Fruit fly (Drosophila melanogaster) whole organism, embryonic: ENCODE results near the gene Hip1.

Source experiments
- ATbp ChIP-seq: fragments of 200-800 bp; sonication (Bioruptor generic); optimal IDR thresholded peaks from 2 replicates; lab custom pipeline; 2017; ENCODE audit warnings: missing biosample characterization, mild to moderate bottlenecking, missing genetic modification characterization, missing genetic modification reagents
- Aef1 ChIP-seq: fragments of 200-800 bp; sonication (Bioruptor generic); IDR thresholded peaks from 3 replicates; pipeline ENCODE4 v1.3.6; 2022; ENCODE audit warnings: missing biosample characterization, missing genetic modification characterization
- Asciz ChIP-seq: fragments of 200-800 bp; sonication (Bioruptor generic); optimal IDR thresholded peaks from 2 replicates; lab custom pipeline; 2017; ENCODE audit warnings: missing biosample characterization, mild to moderate bottlenecking, missing genetic modification characterization, missing genetic modification reagents
- CG10267 ChIP-seq: fragments of 200-800 bp; sonication (Bioruptor generic); optimal IDR thresholded peaks from 2 replicates; lab custom pipeline; 2018; ENCODE audit warnings: missing biosample characterization, mild to moderate bottlenecking, missing genetic modification characterization, moderate library complexity
- CG11504 ChIP-seq: fragments of 200-800 bp; sonication (Bioruptor generic); optimal IDR thresholded peaks from 3 replicates; lab custom pipeline; 2019; ENCODE audit warnings: missing biosample characterization, mild to moderate bottlenecking, missing genetic modification characterization, moderate library complexity
- CG12155 ChIP-seq: fragments of 200-800 bp; sonication (Bioruptor generic); optimal IDR thresholded peaks from 3 replicates; lab custom pipeline; 2016; ENCODE audit warnings: missing biosample characterization, missing genetic modification characterization
- CG14014 ChIP-seq: fragments of 200-800 bp; sonication (Bioruptor generic); IDR thresholded peaks from 2 replicates; pipeline ENCODE4 v1.3.6; 2022; ENCODE audit warnings: missing biosample characterization, missing genetic modification characterization
- CG17361 ChIP-seq: fragments of 200-800 bp; sonication (Bioruptor generic); IDR thresholded peaks from 3 replicates; pipeline ENCODE4 v1.3.6; 2022; ENCODE audit warnings: missing biosample characterization, missing genetic modification characterization
- CG2116 ChIP-seq: fragments of 200-800 bp; sonication (Bioruptor generic); optimal IDR thresholded peaks from 3 replicates; lab custom pipeline; 2018; ENCODE audit warnings: missing biosample characterization, mild to moderate bottlenecking, missing genetic modification characterization
- CG2678 ChIP-seq: fragments of 200-800 bp; sonication (Bioruptor generic); optimal IDR thresholded peaks from 3 replicates; lab custom pipeline; 2019; ENCODE audit warnings: missing biosample characterization, mild to moderate bottlenecking, missing genetic modification characterization, moderate library complexity
- CG31224 ChIP-seq: fragments of 200-800 bp; sonication (Bioruptor generic); IDR thresholded peaks from 2 replicates; pipeline ENCODE4 v1.3.6; 2022; ENCODE audit warnings: missing biosample characterization, missing genetic modification characterization
- CG4820 ChIP-seq: fragments of 200-800 bp; sonication (Bioruptor generic); optimal IDR thresholded peaks from 3 replicates; lab custom pipeline; 2016; ENCODE audit warnings: missing biosample characterization, missing genetic modification characterization
- CG4854 ChIP-seq: fragments of 200-800 bp; sonication (Bioruptor generic); optimal IDR thresholded peaks from 2 replicates; lab custom pipeline; 2016; ENCODE audit warnings: missing biosample characterization, missing genetic modification characterization, inconsistent platforms
- CG6765 ChIP-seq: fragments of 200-800 bp; sonication (Bioruptor generic); optimal IDR thresholded peaks from 3 replicates; lab custom pipeline; 2017; ENCODE audit warnings: missing biosample characterization, mild to moderate bottlenecking, missing genetic modification characterization
- CG6813 ChIP-seq: fragments of 200-800 bp; sonication (Bioruptor generic); optimal IDR thresholded peaks from 2 replicates; lab custom pipeline; 2017; ENCODE audit warnings: missing biosample characterization, missing genetic modification characterization, mild to moderate bottlenecking, moderate library complexity, missing genetic modification reagents
- CG7271 ChIP-seq: fragments of 200-800 bp; sonication (Bioruptor generic); optimal IDR thresholded peaks from 2 replicates; lab custom pipeline; 2018; ENCODE audit warnings: missing biosample characterization, mild to moderate bottlenecking, missing genetic modification characterization, moderate library complexity
- CG7372 ChIP-seq: fragments of 200-800 bp; sonication (Bioruptor generic); IDR thresholded peaks from 2 replicates; pipeline ENCODE4 v1.3.6; 2022; ENCODE audit warnings: missing biosample characterization, missing genetic modification characterization
- CG7987 ChIP-seq: fragments of 200-800 bp; sonication (Bioruptor generic); optimal IDR thresholded peaks from 2 replicates; lab custom pipeline; 2018; ENCODE audit warnings: missing biosample characterization, mild to moderate bottlenecking, missing genetic modification characterization, moderate library complexity
- CG8388 ChIP-seq: fragments of 200-800 bp; sonication (Bioruptor generic); optimal IDR thresholded peaks from 2 replicates; lab custom pipeline; 2019; ENCODE audit warnings: missing biosample characterization, mild to moderate bottlenecking, missing genetic modification characterization, moderate library complexity
- CG9727 ChIP-seq: fragments of 200-800 bp; sonication (Bioruptor generic); optimal IDR thresholded peaks from 3 replicates; lab custom pipeline; 2017; ENCODE audit warnings: missing biosample characterization, mild to moderate bottlenecking, missing genetic modification characterization
- Dfd ChIP-seq, 2 experiments: fragments of >200 bp; optimal IDR thresholded peaks; 2 replicates each; lab custom pipeline; 2017; ENCODE audit warnings: missing biosample characterization in 2 of 2, missing genetic modification characterization in 2 of 2
- Dip2 ChIP-seq: fragments of 200-800 bp; sonication (Bioruptor generic); IDR thresholded peaks from 2 replicates; pipeline ENCODE4 v1.3.6; 2022; ENCODE audit warnings: missing biosample characterization, missing genetic modification characterization
- Drgx ChIP-seq: fragments of 200-800 bp; sonication (Bioruptor generic); IDR thresholded peaks from 2 replicates; pipeline ENCODE4 v1.3.6; 2022; ENCODE audit warnings: missing biosample characterization, missing genetic modification characterization
- E2f2 ChIP-seq: fragments of 200-800 bp; sonication (Bioruptor generic); IDR thresholded peaks from 2 replicates; pipeline ENCODE4 v1.3.6; 2022; ENCODE audit warnings: missing biosample characterization, missing genetic modification characterization
- HLH54F ChIP-seq: fragments of 200-800 bp; sonication (Bioruptor generic); optimal IDR thresholded peaks from 3 replicates; lab custom pipeline; 2016; ENCODE audit warnings: missing biosample characterization, missing genetic modification characterization
- HLHmδ ChIP-seq: fragments of 200-800 bp; sonication (Bioruptor generic); optimal IDR thresholded peaks from 2 replicates; lab custom pipeline; 2018; ENCODE audit warnings: missing biosample characterization, mild to moderate bottlenecking, missing genetic modification characterization, moderate library complexity
- Hmx ChIP-seq: fragments of 200-800 bp; sonication (Bioruptor generic); optimal IDR thresholded peaks from 2 replicates; lab custom pipeline; 2016; ENCODE audit warnings: missing biosample characterization, missing genetic modification characterization
- Lim3 ChIP-seq: fragments of 200-800 bp; sonication (Bioruptor generic); IDR thresholded peaks from 2 replicates; pipeline ENCODE4 v1.3.6; 2022; ENCODE audit warnings: missing biosample characterization, missing genetic modification characterization
- NK7.1 ChIP-seq: fragments of 200-800 bp; sonication (Bioruptor generic); optimal IDR thresholded peaks from 3 replicates; lab custom pipeline; 2016; ENCODE audit warnings: missing biosample characterization, missing genetic modification characterization
- Oaz ChIP-seq: fragments of 200-800 bp; sonication (Bioruptor generic); IDR thresholded peaks from 2 replicates; pipeline ENCODE4 v1.3.6; 2022; ENCODE audit warnings: missing biosample characterization, missing genetic modification characterization
- Oli ChIP-seq: fragments of 200-800 bp; sonication (Bioruptor generic); optimal IDR thresholded peaks from 2 replicates; lab custom pipeline; 2018; ENCODE audit warnings: missing biosample characterization, mild to moderate bottlenecking, missing genetic modification characterization, moderate library complexity
- Ptx1 ChIP-seq: fragments of 200-800 bp; sonication (Bioruptor generic); IDR thresholded peaks from 2 replicates; pipeline ENCODE4 v1.3.6; 2022; ENCODE audit warnings: missing biosample characterization, missing genetic modification characterization
- Ssrp ChIP-seq: fragments of 200-800 bp; sonication (Bioruptor generic); optimal IDR thresholded peaks from 2 replicates; lab custom pipeline; 2018; ENCODE audit warnings: missing biosample characterization, mild to moderate bottlenecking, missing genetic modification characterization, moderate library complexity
- al ChIP-seq: fragments of 200-800 bp; sonication (Bioruptor generic); IDR thresholded peaks from 2 replicates; pipeline ENCODE4 v1.3.6; 2022; ENCODE audit warnings: missing biosample characterization, missing genetic modification characterization
- az2 ChIP-seq: fragments of 200-800 bp; sonication (Bioruptor generic); optimal IDR thresholded peaks from 3 replicates; lab custom pipeline; 2016; ENCODE audit warnings: missing biosample characterization, missing genetic modification characterization
- bsh ChIP-seq, 2 experiments: fragments of 200-800 bp; sonication (Bioruptor generic); optimal IDR thresholded peaks; 2 replicates each; lab custom pipeline; 2017 to 2018; ENCODE audit warnings: mild to moderate bottlenecking in 2 of 2, missing biosample characterization in 2 of 2, missing genetic modification characterization in 2 of 2, moderate library complexity in 1 of 2
- ci ChIP-seq: fragments of 200-800 bp; sonication (Bioruptor generic); IDR thresholded peaks from 3 replicates; pipeline ENCODE4 v1.3.6; 2022; ENCODE audit warnings: missing biosample characterization, missing genetic modification characterization
- fd96Cb ChIP-seq: fragments of 200-800 bp; sonication (Bioruptor generic); optimal IDR thresholded peaks from 2 replicates; lab custom pipeline; 2018; ENCODE audit warnings: missing biosample characterization, mild to moderate bottlenecking, missing genetic modification characterization, moderate library complexity
- hbn ChIP-seq: fragments of 200-800 bp; sonication (Bioruptor generic); IDR thresholded peaks from 2 replicates; pipeline ENCODE4 v1.3.6; 2022; ENCODE audit warnings: missing biosample characterization, missing genetic modification characterization; ENCODE audit not compliant: partially characterized antibody
- hkb ChIP-seq, 2 experiments: fragments of 200-800 bp in 1 of 2; fragments of >200 bp in 1 of 2; sonication (Bioruptor generic) in 1 of 2; IDR thresholded peaks in 1 of 2; optimal IDR thresholded peaks in 1 of 2; 2 replicates each; pipeline versions ENCODE4 v1.3.6 to Lab custom; 2017 to 2022; ENCODE audit warnings: missing biosample characterization in 1 of 2, missing genetic modification characterization in 1 of 2
- lov ChIP-seq, 2 experiments: fragments of 200-800 bp in 1 of 2; fragments of >200 bp in 1 of 2; sonication (Bioruptor generic) in 1 of 2; IDR thresholded peaks in 1 of 2; optimal IDR thresholded peaks in 1 of 2; 2 replicates in 1 of 2; 3 replicates in 1 of 2; pipeline versions ENCODE4 v1.3.6 to Lab custom; 2017 to 2022; ENCODE audit warnings: missing biosample characterization in 1 of 2, missing genetic modification characterization in 1 of 2
- mirr ChIP-seq: fragments of 200-800 bp; sonication (Bioruptor generic); optimal IDR thresholded peaks from 3 replicates; lab custom pipeline; 2018; ENCODE audit warnings: missing biosample characterization, mild to moderate bottlenecking, missing genetic modification characterization
- nau ChIP-seq: fragments of 200-800 bp; sonication (Bioruptor generic); optimal IDR thresholded peaks from 3 replicates; lab custom pipeline; 2017; ENCODE audit warnings: missing biosample characterization, mild to moderate bottlenecking, missing genetic modification characterization, missing genetic modification reagents
- oc ChIP-seq: fragments of 200-800 bp; sonication (Bioruptor generic); optimal IDR thresholded peaks from 2 replicates; lab custom pipeline; 2018; ENCODE audit warnings: missing biosample characterization, mild to moderate bottlenecking, missing genetic modification characterization, moderate library complexity
- run ChIP-seq: fragments of 200-800 bp; sonication (Bioruptor generic); optimal IDR thresholded peaks from 3 replicates; lab custom pipeline; 2018; ENCODE audit warnings: missing biosample characterization, mild to moderate bottlenecking, missing genetic modification characterization
- sens ChIP-seq: fragments of 200-800 bp; sonication (Bioruptor generic); peaks from one replicate; lab custom pipeline; 2016; ENCODE audit warnings: missing biosample characterization, missing genetic modification characterization
- sna ChIP-seq: fragments of 200-800 bp; sonication (Bioruptor generic); IDR thresholded peaks from 2 replicates; pipeline ENCODE4 v1.3.6; 2022; ENCODE audit warnings: missing biosample characterization, missing genetic modification characterization; ENCODE audit not compliant: partially characterized antibody
- vvl ChIP-seq: fragments of 200-800 bp; sonication (Bioruptor generic); IDR thresholded peaks from 2 replicates; pipeline ENCODE4 v1.3.6; 2022; ENCODE audit warnings: missing biosample characterization, missing genetic modification characterization

Gene Hip1

dm6 chr3L:12792933-12793448, 19.6 kb upstream of the Hip1 start (continued):
- TF ChIP-seq Oli (tag; lab: Kevin White, UChicago), result peak; percentile 59
- no peak for TF ChIP-seq CG2116 (GFP tag; lab: Kevin White, UChicago)
- peak; percentile 52 for TF ChIP-seq CG9727 (GFP tag; lab: Kevin White, UChicago)
- TF ChIP-seq Asciz (GFP tag; lab: Kevin White, UChicago), result peak; percentile 48
- TF ChIP-seq nau (GFP tag; lab: Kevin White, UChicago), result peak; percentile 36
- no peak for TF ChIP-seq NK7.1
- TF ChIP-seq sens (GFP tag; lab: Kevin White, UChicago), result peak; percentile 81
- peak; percentile 35; the same call in 1 of the 2 replicates for TF ChIP-seq E2f2 (GFP tag; lab: Robert Waterston, UW)
- TF ChIP-seq CG4820 (GFP tag; lab: Kevin White, UChicago), result peak; percentile 15
- TF ChIP-seq hbn (GFP tag; lab: Robert Waterston, UW), result no peak
- TF ChIP-seq CG4854 (GFP tag; lab: Kevin White, UChicago), result peak; percentile 23
- no peak for TF ChIP-seq Dip2 (GFP tag; lab: Robert Waterston, UW)
- no peak for TF ChIP-seq CG7271 (tag; lab: Kevin White, UChicago)
- no peak for TF ChIP-seq HLHmδ (GFP tag; lab: Kevin White, UChicago)
- TF ChIP-seq hkb (optimal IDR thresholded peaks at IDR 0.05; lab: Kevin White, UChicago), result no peak
- peak; percentile 69 for TF ChIP-seq hkb (GFP tag; IDR thresholded peaks at IDR 0.05; lab: Robert Waterston, UW)
- no peak for TF ChIP-seq Oaz (GFP tag; lab: Robert Waterston, UW)
- TF ChIP-seq Hmx (GFP tag; lab: Kevin White, UChicago), result peak; percentile 70
- TF ChIP-seq Dfd (GFP tag; optimal IDR thresholded peaks at IDR 0.05; lab: Kevin White, UChicago), result no peak
- TF ChIP-seq CG12155 (GFP tag; lab: Kevin White, UChicago), result peak; percentile 42
- no peak for TF ChIP-seq ci
- TF ChIP-seq CG7987 (GFP tag; lab: Kevin White, UChicago), result no peak
- TF ChIP-seq CG2678 (tag; lab: Kevin White, UChicago), result peak; percentile 90
- TF ChIP-seq sna (GFP tag; lab: Robert Waterston, UW), result no peak
- peak; percentile 48 for TF ChIP-seq ATbp (GFP tag; lab: Kevin White, UChicago)
- TF ChIP-seq Ssrp (tag; lab: Kevin White, UChicago), result peak; percentile 40
- TF ChIP-seq HLH54F, result peak; percentile 30
- TF ChIP-seq run (tag; lab: Kevin White, UChicago), result peak; percentile 64
- peak; percentile 55 for TF ChIP-seq vvl (GFP tag; lab: Robert Waterston, UW)
- peak; percentile 50; the same call in 1 of the 2 replicates for TF ChIP-seq Ptx1
- TF ChIP-seq Drgx (GFP tag; lab: Robert Waterston, UW), result peak; percentile 84
- no peak for TF ChIP-seq lov (optimal IDR thresholded peaks at IDR 0.05; lab: Kevin White, UChicago)
- no peak for TF ChIP-seq lov (GFP tag; IDR thresholded peaks at IDR 0.05; lab: Robert Waterston, UW)
- TF ChIP-seq CG7372 (GFP tag; lab: Robert Waterston, UW), result 0 out of 2 replicates have a peak, but pooled peaks have one; percentile 40
- peak; percentile 65 for TF ChIP-seq CG10267 (tag; lab: Kevin White, UChicago)
- TF ChIP-seq CG6765 (GFP tag; lab: Kevin White, UChicago), result no peak
- TF ChIP-seq CG17361 (GFP tag; lab: Robert Waterston, UW), result peak; percentile 76
- TF ChIP-seq Aef1 (GFP tag; lab: Robert Waterston, UW), result peak; percentile 22; the same call in 1 of the 3 replicates
- TF ChIP-seq CG8388, result peak; percentile 67
- TF ChIP-seq bsh (GFP tag; optimal IDR thresholded peaks at IDR 0.05; lab: Kevin White, UChicago), result peak; percentile 58 to 69
- TF ChIP-seq fd96Cb (tag; lab: Kevin White, UChicago), result peak; percentile 45
- 0 out of 2 replicates have a peak, but pooled peaks have one; percentile 10 for TF ChIP-seq CG31224 (GFP tag; lab: Robert Waterston, UW)
- peak; percentile 52 for TF ChIP-seq oc
- peak; percentile 79 for TF ChIP-seq CG11504 (tag; lab: Kevin White, UChicago)
- TF ChIP-seq CG6813, result peak; percentile 61
- peak; percentile 42 for TF ChIP-seq az2 (GFP tag; lab: Kevin White, UChicago)
- TF ChIP-seq mirr (GFP tag; lab: Kevin White, UChicago), result peak; percentile 27
- TF ChIP-seq al (GFP tag; lab: Robert Waterston, UW), result 0 out of 2 replicates have a peak, but pooled peaks have one; percentile 31
- TF ChIP-seq Lim3 (GFP tag; lab: Robert Waterston, UW), result no peak
- 0 out of 2 replicates have a peak, but pooled peaks have one; percentile 48 for TF ChIP-seq CG14014 (GFP tag; lab: Robert Waterston, UW)
